Worm (Caenorhabditis elegans) whole organism, L1 larva: ENCODE results near the gene imb-2.

ENCODE experiments used
- aha-1 ChIP-seq: fragments of 150-350 bp; optimal IDR thresholded peaks from 2 replicates; lab custom pipeline; 2014; ENCODE audit warnings: missing biosample characterization, missing genetic modification characterization
- efl-1 ChIP-seq, 4 experiments: fragments of 150-350 bp; optimal IDR thresholded peaks in 3 of 4; peaks in 1 of 4; 1 replicate in 1 of 4; 2 replicates in 3 of 4; lab custom pipeline; 2014; ENCODE audit warnings: missing biosample characterization in 2 of 4, missing genetic modification characterization in 2 of 4, missing genetic modification reagents in 2 of 4
- efl-3 ChIP-seq: fragments of 200-800 bp; sonication (Bioruptor generic); optimal IDR thresholded peaks from 2 replicates; lab custom pipeline; 2018; ENCODE audit warnings: mild to moderate bottlenecking, missing genetic modification characterization, missing compliant biosample characterization
- egl-27 ChIP-seq, 2 experiments: fragments of 150-350 bp in 1 of 2; sonication (generic microtip); optimal IDR thresholded peaks; 3 replicates each; lab custom pipeline; 2017 to 2018; ENCODE audit warnings: missing biosample characterization in 2 of 2, missing genetic modification characterization in 2 of 2, missing genetic modification reagents in 2 of 2
- grh-1 ChIP-seq: fragments of 200-800 bp; sonication (Bioruptor generic); IDR thresholded peaks from 2 replicates; pipeline ENCODE4 v1.3.6; 2022; ENCODE audit warnings: missing genetic modification reagents, missing genetic modification characterization, missing compliant biosample characterization
- isw-1 ChIP-seq: fragments of 200-800 bp; sonication (Bioruptor generic); IDR thresholded peaks from 2 replicates; pipeline ENCODE4 v1.3.6; 2022; ENCODE audit warnings: missing genetic modification characterization, missing compliant biosample characterization
- lin-15B ChIP-seq: fragments of 150-350 bp; sonication (generic microtip); optimal IDR thresholded peaks from 3 replicates; lab custom pipeline; 2014; ENCODE audit warnings: missing biosample characterization, missing genetic modification characterization
- nhr-12 ChIP-seq: sonication (generic microtip); optimal IDR thresholded peaks from 2 replicates; lab custom pipeline; 2017; ENCODE audit warnings: missing biosample characterization, missing genetic modification characterization
- nhr-237 ChIP-seq: fragments of 150-350 bp; optimal IDR thresholded peaks from 2 replicates; lab custom pipeline; 2014; ENCODE audit warnings: missing biosample characterization, missing genetic modification characterization
- nhr-90 ChIP-seq: sonication (generic microtip); optimal IDR thresholded peaks from 2 replicates; lab custom pipeline; 2016; ENCODE audit warnings: mild to moderate bottlenecking, missing genetic modification characterization, missing compliant biosample characterization; ENCODE audit not compliant: poor library complexity
- pax-3 ChIP-seq: fragments of 200-800 bp; sonication (Bioruptor generic); optimal IDR thresholded peaks from 2 replicates; lab custom pipeline; 2018; ENCODE audit warnings: mild to moderate bottlenecking, missing genetic modification characterization, moderate library complexity, missing compliant biosample characterization
- rnt-1 ChIP-seq: sonication (generic microtip); optimal IDR thresholded peaks from 2 replicates; lab custom pipeline; 2016; ENCODE audit warnings: mild to moderate bottlenecking, missing genetic modification characterization, moderate library complexity, missing compliant biosample characterization
- ztf-11 ChIP-seq, 2 experiments: sonication (generic microtip); optimal IDR thresholded peaks; 2 replicates each; lab custom pipeline; 2016 to 2017; ENCODE audit warnings: missing genetic modification characterization in 2 of 2, missing biosample characterization in 1 of 2, missing compliant biosample characterization in 1 of 2

- TF ChIP-seq nhr-237 (tag; lab: Kevin White, UChicago) = no peak
- TF ChIP-seq pax-3 (tag; lab: Kevin White, UChicago) = no peak
- no peak for TF ChIP-seq efl-1 (optimal IDR thresholded peaks at IDR 0.05; lab: Kevin White, UChicago)
- TF ChIP-seq efl-1 (GFP tag; optimal IDR thresholded peaks at IDR 0.05 in 1 of 2; lab: Kevin White, UChicago) = no peak
- TF ChIP-seq nhr-90 (tag; lab: Kevin White, UChicago) = no peak
- TF ChIP-seq lin-15B (tag; lab: Kevin White, UChicago) = no peak
- TF ChIP-seq aha-1 (tag; lab: Kevin White, UChicago) = no peak
- TF ChIP-seq rnt-1 (tag; lab: Kevin White, UChicago) = no peak
- TF ChIP-seq egl-27 (tag; optimal IDR thresholded peaks at IDR 0.05; lab: Kevin White, UChicago) = no peak
- no peak for TF ChIP-seq nhr-12 (tag; lab: Kevin White, UChicago)
- TF ChIP-seq grh-1 (GFP tag; lab: Robert Waterston, UW) = no peak
- TF ChIP-seq efl-3 (GFP tag; lab: Kevin White, UChicago) = no peak
- TF ChIP-seq ztf-11 (tag; optimal IDR thresholded peaks at IDR 0.05; lab: Kevin White, UChicago) = no peak
- TF ChIP-seq isw-1 (GFP tag; lab: Robert Waterston, UW) = no peak
Observed at ce11 chrII:14380778-14381177, 15.3 kb downstream of the imb-2 start.
